Worm (Caenorhabditis elegans): ENCODE data around the gene C42D8.9.

C42D8.9 gene

ce11 chrX:5075538-5075937, 31.3 kb downstream of the C42D8.9 start:
- TF ChIP-seq blmp-1 (tag; optimal IDR thresholded peaks at IDR 0.05; ENCODE audit: insufficient read depth) (peak; percentile 73), mbf-1 (tag; optimal IDR thresholded peaks at IDR 0.05) (no peak), nhr-25 (tag; optimal IDR thresholded peaks at IDR 0.05) (peak; percentile 71), nhr-12 (tag; optimal IDR thresholded peaks at IDR 0.05) (no peak)

- no peak for TF ChIP-seq aly-2 (tag; optimal IDR thresholded peaks at IDR 0.05)
- no peak for TF ChIP-seq mbf-1 (tag; optimal IDR thresholded peaks at IDR 0.05)
- peak; percentile 19 for TF ChIP-seq nhr-25 (tag; optimal IDR thresholded peaks at IDR 0.05)
Observed at ce11 chrX:5073895-5074294, 32.9 kb downstream of the C42D8.9 start.

DNA sequence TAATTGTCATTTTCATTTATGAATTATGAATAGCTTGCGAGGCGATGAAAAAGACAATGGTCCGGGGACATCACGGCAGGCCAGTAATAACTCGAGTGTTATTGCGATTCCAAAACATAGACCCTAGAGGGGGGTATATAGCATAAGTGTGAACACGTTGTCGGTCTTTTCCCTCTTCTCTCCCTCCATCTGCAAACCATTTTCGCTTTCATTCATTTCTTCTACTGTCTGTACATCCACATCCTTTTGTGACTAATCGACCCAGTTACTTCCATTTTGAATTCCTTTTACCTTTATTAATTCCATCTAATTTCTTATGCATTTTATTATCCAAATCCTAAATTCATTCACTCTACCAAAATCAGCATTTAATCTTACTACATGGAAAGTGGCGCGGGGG, 35.8 kb downstream of the C42D8.9 start:
- TF ChIP-seq sem-4 (tag; optimal IDR thresholded peaks at IDR 0.05) (no peak), blmp-1 (tag; optimal IDR thresholded peaks at IDR 0.05; ENCODE audit: insufficient read depth) (peak; percentile 73), gmeb-1 (tag; optimal IDR thresholded peaks at IDR 0.05) (no peak), F13H6.1 (tag; optimal IDR thresholded peaks at IDR 0.05) (no peak), sma-3 (GFP tag; optimal IDR thresholded peaks at IDR 0.05) (no peak), unc-62 (GFP tag; optimal IDR thresholded peaks at IDR 0.05) (no peak)

ce11 chrX:5067796-5068195, 39.0 kb downstream of the C42D8.9 start, which contains the start of gene clc-7:
TSS of gene clc-7 (plus strand) at chrX:5068096.
- TF ChIP-seq nhr-10 (tag; optimal IDR thresholded peaks at IDR 0.05), result no peak
- TF ChIP-seq C34F6.9 (tag; optimal IDR thresholded peaks at IDR 0.05), result no peak

- no peak for TF ChIP-seq nhr-129 (tag; optimal IDR thresholded peaks at IDR 0.05)
- TF ChIP-seq zag-1 (tag; optimal IDR thresholded peaks at IDR 0.05), result no peak
- no peak for TF ChIP-seq ZK546.5 (tag; optimal IDR thresholded peaks at IDR 0.05)
- no peak for TF ChIP-seq unc-39 (tag; optimal IDR thresholded peaks at IDR 0.05)
- no peak for TF ChIP-seq gmeb-1 (tag; optimal IDR thresholded peaks at IDR 0.05)
- TF ChIP-seq lin-13 (GFP tag; optimal IDR thresholded peaks at IDR 0.05), result no peak
- no peak for TF ChIP-seq nhr-10 (tag; optimal IDR thresholded peaks at IDR 0.05)
- TF ChIP-seq sem-4 (tag; optimal IDR thresholded peaks at IDR 0.05), result no peak
- TF ChIP-seq ztf-4 (tag; optimal IDR thresholded peaks at IDR 0.05), result no peak
- TF ChIP-seq alr-1 (tag; optimal IDR thresholded peaks at IDR 0.05), result no peak
- TF ChIP-seq nhr-237 (tag; optimal IDR thresholded peaks at IDR 0.05), result no peak
- TF ChIP-seq F13H6.1 (tag; optimal IDR thresholded peaks at IDR 0.05), result no peak
- no peak for TF ChIP-seq peb-1 (tag; optimal IDR thresholded peaks at IDR 0.05)
- no peak for TF ChIP-seq ztf-1 (GFP tag; conservative IDR thresholded peaks at IDR 0.05)
- no peak for TF ChIP-seq sma-9 (GFP tag; optimal IDR thresholded peaks at IDR 0.05)
- TF ChIP-seq sma-9 (tag; optimal IDR thresholded peaks at IDR 0.05), result no peak
Observed at ce11 chrX:5066570-5066969, 40.3 kb downstream of the C42D8.9 start.

DNA sequence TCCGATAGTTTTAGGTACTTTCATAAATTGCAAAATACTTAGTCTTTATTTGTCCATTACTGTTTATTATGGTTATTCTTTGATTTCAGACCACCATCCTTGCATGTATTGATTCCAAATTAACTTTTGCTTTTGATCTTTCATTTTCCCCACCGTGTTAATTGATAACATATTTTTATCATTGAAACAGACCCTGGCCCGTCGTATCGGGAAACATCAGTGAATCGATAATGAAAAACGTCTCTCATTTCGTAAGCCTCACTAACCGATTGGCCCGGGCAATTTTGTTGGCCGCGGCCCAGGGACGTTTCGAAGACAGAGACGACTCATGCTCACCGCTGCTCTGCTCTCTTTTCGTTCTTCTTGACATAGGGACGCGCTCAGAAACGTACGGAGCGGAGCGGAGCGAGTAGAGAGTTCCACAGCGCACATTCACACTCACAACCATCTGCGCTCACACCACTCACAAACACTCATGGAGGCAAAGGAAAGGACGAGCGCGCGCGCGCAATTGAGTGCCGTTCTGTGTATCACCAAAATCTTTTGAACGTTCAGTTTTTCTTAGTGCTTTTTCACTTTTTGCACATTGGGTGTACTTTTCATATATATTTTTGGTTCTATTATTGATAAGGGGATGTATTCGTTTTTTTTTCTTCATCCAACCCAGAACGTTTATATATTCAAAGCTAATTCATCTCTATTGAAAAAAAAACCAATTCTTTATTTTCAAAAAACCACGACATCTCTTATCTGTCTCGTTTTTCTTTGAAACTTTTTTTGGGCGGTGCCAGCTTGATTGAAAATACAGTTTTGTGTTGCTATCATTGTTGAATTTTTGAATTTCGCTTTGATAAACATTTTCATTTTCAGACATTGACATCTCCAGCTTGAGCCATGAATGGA, 42.8 kb downstream of the C42D8.9 start, which contains the start of gene C24H10.2:
Gene C24H10.2 (plus strand): TSS at position 853 of the 903 bp plus-strand sequence.
- no peak for TF ChIP-seq nhr-21 (tag; optimal IDR thresholded peaks at IDR 0.05)
- peak; percentile 62 for TF ChIP-seq sem-4 (tag; optimal IDR thresholded peaks at IDR 0.05)
- peak in 1 of 2 experiments; percentile 31 for TF ChIP-seq lsy-2 (tag; optimal IDR thresholded peaks at IDR 0.05)
- no peak for TF ChIP-seq peb-1 (tag; optimal IDR thresholded peaks at IDR 0.05)
- TF ChIP-seq nhr-23 (tag; optimal IDR thresholded peaks at IDR 0.05), result no peak
- TF ChIP-seq nhr-25 (tag; optimal IDR thresholded peaks at IDR 0.05), result peak; percentile 20
- TF ChIP-seq sma-9 (GFP tag; optimal IDR thresholded peaks at IDR 0.05), result peak; percentile 41
- TF ChIP-seq sma-9 (tag; optimal IDR thresholded peaks at IDR 0.05), result no peak
- TF ChIP-seq ama-1 (optimal IDR thresholded peaks at IDR 0.05), result no peak
- peak; percentile 52 for TF ChIP-seq unc-55 (GFP tag; optimal IDR thresholded peaks at IDR 0.05)
- TF ChIP-seq ztf-11 (tag; optimal IDR thresholded peaks at IDR 0.05), result no peak
- no peak for TF ChIP-seq lin-11 (tag; optimal IDR thresholded peaks at IDR 0.05)
- no peak for TF ChIP-seq zag-1 (tag; optimal IDR thresholded peaks at IDR 0.05)
- TF ChIP-seq mdl-1 (tag; optimal IDR thresholded peaks at IDR 0.05), result no peak
- no peak for TF ChIP-seq nhr-12 (tag; optimal IDR thresholded peaks at IDR 0.05)
- TF ChIP-seq R02D3.7 (tag; optimal IDR thresholded peaks at IDR 0.05), result no peak
- peak; percentile 6 for TF ChIP-seq C34F6.9 (tag; optimal IDR thresholded peaks at IDR 0.05)
- peak; percentile 72 for TF ChIP-seq nhr-129 (tag; optimal IDR thresholded peaks at IDR 0.05)
- no peak for TF ChIP-seq nhr-237 (tag; optimal IDR thresholded peaks at IDR 0.05)
- TF ChIP-seq F13H6.1 (tag; optimal IDR thresholded peaks at IDR 0.05), result peak; percentile 69
- TF ChIP-seq elt-3 (tag; optimal IDR thresholded peaks at IDR 0.05), result no peak
- TF ChIP-seq ceh-16 (tag; optimal IDR thresholded peaks at IDR 0.05), result no peak
- TF ChIP-seq fos-1 (tag; optimal IDR thresholded peaks at IDR 0.05), result peak; percentile 35
- TF ChIP-seq mab-5 (tag; optimal IDR thresholded peaks at IDR 0.05), result no peak
- TF ChIP-seq unc-62 (GFP tag; optimal IDR thresholded peaks at IDR 0.05), result no peak
- no peak for TF ChIP-seq mbf-1 (tag; optimal IDR thresholded peaks at IDR 0.05)
- peak; percentile 41 for TF ChIP-seq gmeb-1 (tag; optimal IDR thresholded peaks at IDR 0.05)
- TF ChIP-seq sma-3 (GFP tag; optimal IDR thresholded peaks at IDR 0.05), result peak; percentile 14
- TF ChIP-seq Y55F3AM.14 (GFP tag; optimal IDR thresholded peaks at IDR 0.05), result peak; percentile 2
- no peak for TF ChIP-seq snpc-4 (tag; optimal IDR thresholded peaks at IDR 0.05)
- TF ChIP-seq unc-39 (tag; optimal IDR thresholded peaks at IDR 0.05), result no peak
- no peak for TF ChIP-seq lin-13 (GFP tag; optimal IDR thresholded peaks at IDR 0.05)
